Worm (Caenorhabditis elegans): ENCODE results near the gene Y45G12C.1.

Y45G12C.1 gene

DNA sequence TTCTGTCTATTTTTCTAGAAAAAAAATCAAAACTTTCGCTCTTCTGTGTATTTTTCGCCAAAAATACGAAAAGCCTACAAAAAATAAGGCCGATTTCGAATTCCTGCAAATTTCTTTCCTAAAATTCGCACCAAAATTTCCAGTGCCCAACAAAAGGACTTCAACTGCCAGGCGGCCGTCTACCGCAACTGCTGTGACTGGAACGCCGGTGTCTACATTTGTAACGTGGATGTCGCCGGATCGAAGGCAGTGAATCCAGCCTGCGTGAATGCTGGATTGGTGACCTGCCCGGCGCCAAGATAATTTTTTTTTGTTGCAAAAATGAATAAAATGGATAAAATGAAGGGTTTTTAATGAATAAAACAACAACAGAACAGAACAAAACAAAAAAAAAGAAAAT lies 36.3 kb downstream of the Y45G12C.1 start:
- TF ChIP-seq sma-9 (GFP tag; optimal IDR thresholded peaks at IDR 0.05) (no peak), sma-9 (tag; optimal IDR thresholded peaks at IDR 0.05) (no peak), C34F6.9 (tag; optimal IDR thresholded peaks at IDR 0.05) (no peak), nhr-25 (tag; optimal IDR thresholded peaks at IDR 0.05) (no peak), zag-1 (tag; optimal IDR thresholded peaks at IDR 0.05) (no peak), aly-2 (tag; optimal IDR thresholded peaks at IDR 0.05) (no peak), lin-13 (GFP tag; optimal IDR thresholded peaks at IDR 0.05) (no peak), ztf-1 (GFP tag; conservative IDR thresholded peaks at IDR 0.05) (no peak), ztf-4 (tag; optimal IDR thresholded peaks at IDR 0.05) (no peak), nhr-237 (tag; optimal IDR thresholded peaks at IDR 0.05) (no peak), unc-55 (GFP tag; optimal IDR thresholded peaks at IDR 0.05) (no peak), ztf-11 (tag; optimal IDR thresholded peaks at IDR 0.05) (no peak), peb-1 (tag; optimal IDR thresholded peaks at IDR 0.05) (no peak), nhr-6 (tag; optimal IDR thresholded peaks at IDR 0.05) (no peak), lsy-2 (tag; optimal IDR thresholded peaks at IDR 0.05) (no peak)

- TF ChIP-seq F13H6.1 (tag; optimal IDR thresholded peaks at IDR 0.05) = no peak
- peak; percentile 89 for TF ChIP-seq gmeb-1 (tag; optimal IDR thresholded peaks at IDR 0.05)
- TF ChIP-seq C34F6.9 (tag; optimal IDR thresholded peaks at IDR 0.05) = peak; percentile 38
- no peak for TF ChIP-seq nhr-129 (tag; optimal IDR thresholded peaks at IDR 0.05)
- no peak for TF ChIP-seq nhr-23 (tag; optimal IDR thresholded peaks at IDR 0.05)
- no peak for TF ChIP-seq ztf-4 (tag; optimal IDR thresholded peaks at IDR 0.05)
- TF ChIP-seq ztf-11 (tag; optimal IDR thresholded peaks at IDR 0.05) = no peak
- TF ChIP-seq sma-3 (GFP tag; optimal IDR thresholded peaks at IDR 0.05) = no peak
- TF ChIP-seq sma-9 (GFP tag; optimal IDR thresholded peaks at IDR 0.05) = no peak
- TF ChIP-seq sma-9 (tag; optimal IDR thresholded peaks at IDR 0.05) = no peak
- no peak for TF ChIP-seq elt-1 (tag; optimal IDR thresholded peaks at IDR 0.05)
- no peak for TF ChIP-seq unc-62 (GFP tag; optimal IDR thresholded peaks at IDR 0.05)
- TF ChIP-seq nhr-77 (tag; optimal IDR thresholded peaks at IDR 0.05) = no peak
- no peak for TF ChIP-seq skn-1 (tag; optimal IDR thresholded peaks at IDR 0.05)
- no peak for TF ChIP-seq nhr-237 (tag; optimal IDR thresholded peaks at IDR 0.05)
- TF ChIP-seq unc-55 (GFP tag; optimal IDR thresholded peaks at IDR 0.05) = peak; percentile 46
- TF ChIP-seq elt-3 (tag; optimal IDR thresholded peaks at IDR 0.05) = no peak
- no peak for TF ChIP-seq unc-39 (tag; optimal IDR thresholded peaks at IDR 0.05)
- TF ChIP-seq lsy-2 (tag; optimal IDR thresholded peaks at IDR 0.05) = peak in 1 of 2 experiments; percentile 40
- TF ChIP-seq ceh-82 (tag; optimal IDR thresholded peaks at IDR 0.05) = no peak
- no peak for TF ChIP-seq peb-1 (tag; optimal IDR thresholded peaks at IDR 0.05)
- no peak for TF ChIP-seq ZK546.5 (tag; optimal IDR thresholded peaks at IDR 0.05)
- TF ChIP-seq lin-39 (tag; optimal IDR thresholded peaks at IDR 0.05) = no peak
- no peak for TF ChIP-seq zag-1 (tag; optimal IDR thresholded peaks at IDR 0.05)
These were observed 37.6 kb downstream of the Y45G12C.1 start, which contains the start of gene F53E10.6 for ce11 chrV:2603056-2603455. TSS of gene F53E10.6 (minus strand) at chrV:2603063.

DNA sequence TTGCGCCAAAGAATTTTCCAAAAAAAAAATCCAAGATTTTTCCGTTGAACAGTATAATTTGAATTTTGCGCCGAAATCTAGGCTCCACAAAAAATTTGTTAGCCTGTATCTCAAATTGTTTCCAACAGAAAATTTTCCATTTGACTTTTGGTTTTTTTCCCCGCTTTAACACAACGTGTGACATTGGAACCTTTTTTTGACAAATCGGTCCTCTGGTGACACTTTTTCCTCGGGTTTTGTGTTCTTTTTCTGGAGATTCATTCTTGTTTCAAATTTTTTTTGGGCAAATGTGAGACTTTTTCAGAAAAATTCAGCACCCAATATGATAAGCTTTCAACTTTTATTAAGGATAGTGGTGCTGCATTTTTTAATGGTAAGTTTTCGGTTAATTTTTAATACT lies 42.9 kb downstream of the Y45G12C.1 start, which contains the start of gene acr-17:
TSS of gene acr-17 (plus strand) at position 301 of the 400 bp plus-strand sequence.
- TF ChIP-seq mdl-1 (tag; optimal IDR thresholded peaks at IDR 0.05) = no peak

ce11 chrV:2614986-2615687 lies 49.7 kb downstream of the Y45G12C.1 start, which contains the start of gene F53E10.1:
TSS of gene F53E10.1 (plus strand) at chrV:2615310.
- TF ChIP-seq ceh-16 (tag; optimal IDR thresholded peaks at IDR 0.05) (no peak), nhr-77 (tag; optimal IDR thresholded peaks at IDR 0.05) (no peak), nhr-237 (tag; optimal IDR thresholded peaks at IDR 0.05) (no peak), unc-39 (tag; optimal IDR thresholded peaks at IDR 0.05) (no peak), alr-1 (tag; optimal IDR thresholded peaks at IDR 0.05) (no peak), elt-1 (tag; optimal IDR thresholded peaks at IDR 0.05) (no peak), F13H6.1 (tag; optimal IDR thresholded peaks at IDR 0.05) (peak; percentile 64), dmd-4 (tag; optimal IDR thresholded peaks at IDR 0.05) (no peak), lin-13 (GFP tag; optimal IDR thresholded peaks at IDR 0.05) (no peak), nhr-11 (tag; optimal IDR thresholded peaks at IDR 0.05) (no peak), ceh-82 (tag; optimal IDR thresholded peaks at IDR 0.05) (no peak), snpc-4 (tag; optimal IDR thresholded peaks at IDR 0.05) (no peak), nhr-25 (tag; optimal IDR thresholded peaks at IDR 0.05) (peak; percentile 70), skn-1 (tag; optimal IDR thresholded peaks at IDR 0.05) (peak; percentile 43), ama-1 (optimal IDR thresholded peaks at IDR 0.05) (no peak), ZK546.5 (tag; optimal IDR thresholded peaks at IDR 0.05) (no peak), unc-62 (GFP tag; optimal IDR thresholded peaks at IDR 0.05) (no peak), peb-1 (tag; optimal IDR thresholded peaks at IDR 0.05) (no peak), C34F6.9 (tag; optimal IDR thresholded peaks at IDR 0.05) (no peak), unc-55 (GFP tag; optimal IDR thresholded peaks at IDR 0.05) (no peak), sem-4 (tag; optimal IDR thresholded peaks at IDR 0.05) (no peak), sma-3 (GFP tag; optimal IDR thresholded peaks at IDR 0.05) (peak; percentile 60), mdl-1 (tag; optimal IDR thresholded peaks at IDR 0.05) (no peak), gmeb-1 (tag; optimal IDR thresholded peaks at IDR 0.05) (peak; percentile 69), nhr-12 (tag; optimal IDR thresholded peaks at IDR 0.05) (no peak), elt-3 (tag; optimal IDR thresholded peaks at IDR 0.05) (no peak), lin-39 (tag; optimal IDR thresholded peaks at IDR 0.05) (no peak), nhr-23 (tag; optimal IDR thresholded peaks at IDR 0.05) (no peak), mab-5 (tag; optimal IDR thresholded peaks at IDR 0.05) (no peak), lsy-2 (tag; optimal IDR thresholded peaks at IDR 0.05) (peak in 1 of 2 experiments; percentile 49), sma-9 (GFP tag; optimal IDR thresholded peaks at IDR 0.05) (no peak), sma-9 (tag; optimal IDR thresholded peaks at IDR 0.05) (no peak), nhr-129 (tag; optimal IDR thresholded peaks at IDR 0.05) (peak; percentile 49), fos-1 (tag; optimal IDR thresholded peaks at IDR 0.05) (peak; percentile 49), ztf-1 (GFP tag; conservative IDR thresholded peaks at IDR 0.05) (no peak), Y55F3AM.14 (GFP tag; optimal IDR thresholded peaks at IDR 0.05) (no peak), ztf-11 (tag; optimal IDR thresholded peaks at IDR 0.05) (no peak), nhr-6 (tag; optimal IDR thresholded peaks at IDR 0.05) (peak; percentile 13), mbf-1 (tag; optimal IDR thresholded peaks at IDR 0.05) (no peak)
